Fruit fly (Drosophila melanogaster): ENCODE results near the gene KrT95D.
A peak's percentile ranks its signal among the peaks of the same experiment; 100 is the strongest.

Gene KrT95D

DNA sequence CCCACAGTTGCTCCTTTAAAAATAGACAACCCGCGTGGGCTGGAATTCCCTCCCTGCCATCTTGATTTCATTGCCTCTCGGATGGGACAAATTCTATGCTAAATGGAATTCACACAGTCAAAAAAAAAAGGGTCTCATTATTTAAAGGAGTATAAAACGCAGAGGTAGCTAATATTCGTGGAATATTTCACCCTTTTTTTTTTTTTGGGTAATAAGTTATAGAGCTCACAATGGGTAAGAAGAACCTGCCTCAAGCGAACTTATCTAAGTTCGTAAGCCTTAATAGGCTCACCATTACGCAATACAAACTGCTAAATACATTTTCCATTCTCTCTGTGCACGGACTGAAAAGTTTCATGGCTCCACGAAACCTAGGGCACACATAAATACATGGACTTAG is 42.1 kb upstream of the KrT95D start (continued):
- TF ChIP-seq CG14014 (GFP tag; IDR thresholded peaks at IDR 0.05) (no peak), CG5245 (GFP tag; optimal IDR thresholded peaks at IDR 0.05) (no peak), NFAT (GFP tag; IDR thresholded peaks at IDR 0.05) (no peak), Nf-YC (tag; optimal IDR thresholded peaks at IDR 0.05) (no peak), CG30020 (tag; optimal IDR thresholded peaks at IDR 0.05) (no peak), Xrp1 (GFP tag; IDR thresholded peaks at IDR 0.05) (no peak), Hr51 (GFP tag; optimal IDR thresholded peaks at IDR 0.05) (peak in 1 of 2 experiments; percentile 27), CG12219 (GFP tag; optimal IDR thresholded peaks at IDR 0.05) (no peak), slp2 (GFP tag; optimal IDR thresholded peaks at IDR 0.05) (no peak), H15 (GFP tag; IDR thresholded peaks at IDR 0.05) (no peak), tna (GFP tag; IDR thresholded peaks at IDR 0.05; ENCODE audit: partially characterized antibody) (no peak), phol (tag; optimal IDR thresholded peaks at IDR 0.05) (no peak), Ravus (GFP tag; IDR thresholded peaks at IDR 0.05) (no peak), CG11723 (GFP tag; optimal IDR thresholded peaks at IDR 0.05) (no peak), esg (GFP tag; conservative IDR thresholded peaks at IDR 0.05) (no peak), CG8089 (GFP tag; optimal IDR thresholded peaks at IDR 0.05) (no peak), CG33557 (GFP tag; optimal IDR thresholded peaks at IDR 0.05) (no peak), scrt (GFP tag; optimal IDR thresholded peaks at IDR 0.05) (no peak), Dad (GFP tag; optimal IDR thresholded peaks at IDR 0.05) (no peak), CG8388 (GFP tag; optimal IDR thresholded peaks at IDR 0.05) (no peak), CG18476 (GFP tag; optimal IDR thresholded peaks at IDR 0.05) (no peak), sd (tag; optimal IDR thresholded peaks at IDR 0.05) (peak; percentile 76), CG7372 (GFP tag; IDR thresholded peaks at IDR 0.05) (no peak), peb (GFP tag; IDR thresholded peaks at IDR 0.05) (no peak), danr (GFP tag; IDR thresholded peaks at IDR 0.05) (no peak), en (GFP tag; optimal IDR thresholded peaks at IDR 0.05) (no peak), bbx (GFP tag; IDR thresholded peaks at IDR 0.05; ENCODE audit: partially characterized antibody) (no peak), CG6683 (GFP tag; optimal IDR thresholded peaks at IDR 0.05) (no peak), CG17612 (GFP tag; IDR thresholded peaks at IDR 0.05) (no peak), CG10462 (GFP tag; optimal IDR thresholded peaks at IDR 0.05) (no peak), bsh (GFP tag; optimal IDR thresholded peaks at IDR 0.05) (no peak), CG34224 (GFP tag; IDR thresholded peaks at IDR 0.05; ENCODE audit: partially characterized antibody) (no peak), CG7556 (GFP tag; optimal IDR thresholded peaks at IDR 0.05) (peak; percentile 34), CG8924 (tag; optimal IDR thresholded peaks at IDR 0.05) (no peak), crol (GFP tag; IDR thresholded peaks at IDR 0.05) (no peak), CG6813 (GFP tag; optimal IDR thresholded peaks at IDR 0.05) (peak; percentile 1), CG10274 (GFP tag; optimal IDR thresholded peaks at IDR 0.05) (no peak), CG3407 (GFP tag; optimal IDR thresholded peaks at IDR 0.05) (no peak), Rx (GFP tag; IDR thresholded peaks at IDR 0.05) (no peak), wor (GFP tag; IDR thresholded peaks at IDR 0.05) (no peak), Jarid2 (GFP tag; optimal IDR thresholded peaks at IDR 0.05) (no peak), CG6765 (GFP tag; optimal IDR thresholded peaks at IDR 0.05) (no peak), stwl (tag; optimal IDR thresholded peaks at IDR 0.05) (no peak), CG10979 (tag; optimal IDR thresholded peaks at IDR 0.05) (no peak), sisA (GFP tag; IDR thresholded peaks at IDR 0.05) (no peak), Mes4 (GFP tag; optimal IDR thresholded peaks at IDR 0.05) (no peak), CG16815 (GFP tag; optimal IDR thresholded peaks at IDR 0.05) (no peak), CG9727 (GFP tag; optimal IDR thresholded peaks at IDR 0.05) (peak; percentile 2), Hmx (GFP tag; optimal IDR thresholded peaks at IDR 0.05) (no peak), nom (GFP tag; optimal IDR thresholded peaks at IDR 0.05) (no peak), Bteb2 (GFP tag; optimal IDR thresholded peaks at IDR 0.05) (no peak)

Measured in whole organism, embryonic.